Fruit fly (Drosophila melanogaster) whole organism, embryonic: Measurements from ENCODE around the gene Pss.

Experiments used
- CG10654 ChIP-seq: fragments of 200-800 bp; sonication (Bioruptor generic); optimal IDR thresholded peaks from 2 replicates; lab custom pipeline; 2016; ENCODE audit warnings: missing biosample characterization, missing genetic modification characterization
- CG11398 ChIP-seq: fragments of 200-800 bp; sonication (Bioruptor generic); optimal IDR thresholded peaks from 2 replicates; lab custom pipeline; 2016; ENCODE audit warnings: missing biosample characterization, missing genetic modification characterization
- CG11504 ChIP-seq: fragments of 200-800 bp; sonication (Bioruptor generic); optimal IDR thresholded peaks from 3 replicates; lab custom pipeline; 2019; ENCODE audit warnings: missing biosample characterization, mild to moderate bottlenecking, missing genetic modification characterization, moderate library complexity
- CG11560 ChIP-seq: fragments of 200-800 bp; sonication (Bioruptor generic); IDR thresholded peaks from 3 replicates; pipeline ENCODE4 v1.3.6; 2022; ENCODE audit warnings: missing biosample characterization, missing genetic modification characterization
- CG12659 ChIP-seq: fragments of 200-800 bp; sonication (Bioruptor generic); optimal IDR thresholded peaks from 3 replicates; lab custom pipeline; 2017; ENCODE audit warnings: mild to moderate bottlenecking, missing biosample characterization, missing genetic modification reagents, missing genetic modification characterization
- CG15514 ChIP-seq: fragments of 200-800 bp; sonication (Bioruptor generic); optimal IDR thresholded peaks from 3 replicates; lab custom pipeline; 2017; ENCODE audit warnings: missing biosample characterization, missing genetic modification characterization, mild to moderate bottlenecking, moderate library complexity, missing genetic modification reagents
- CG15601 ChIP-seq: fragments of 200-800 bp; sonication (Bioruptor generic); optimal IDR thresholded peaks from 3 replicates; lab custom pipeline; 2019; ENCODE audit warnings: missing biosample characterization, mild to moderate bottlenecking, missing genetic modification characterization, moderate library complexity
- CG18011 ChIP-seq: fragments of 200-800 bp; sonication (Bioruptor generic); optimal IDR thresholded peaks from 2 replicates; lab custom pipeline; 2017; ENCODE audit warnings: missing biosample characterization, missing genetic modification characterization, mild to moderate bottlenecking, moderate library complexity, missing genotype
- CG2202 ChIP-seq: fragments of 200-800 bp; sonication (Bioruptor generic); optimal IDR thresholded peaks from 2 replicates; lab custom pipeline; 2018; ENCODE audit warnings: missing biosample characterization, mild to moderate bottlenecking, missing genetic modification characterization
- CG2678 ChIP-seq: fragments of 200-800 bp; sonication (Bioruptor generic); optimal IDR thresholded peaks from 3 replicates; lab custom pipeline; 2019; ENCODE audit warnings: missing biosample characterization, mild to moderate bottlenecking, missing genetic modification characterization, moderate library complexity
- CG2889 ChIP-seq: fragments of 200-800 bp; sonication (Bioruptor generic); IDR thresholded peaks from 3 replicates; pipeline ENCODE4 v1.3.6; 2022; ENCODE audit warnings: missing biosample characterization, missing genetic modification characterization
- CG3163 ChIP-seq: fragments of 200-800 bp; sonication (Bioruptor generic); optimal IDR thresholded peaks from 3 replicates; lab custom pipeline; 2016; ENCODE audit warnings: missing biosample characterization, missing genetic modification characterization
- CG32532 ChIP-seq: fragments of 200-800 bp; sonication (Bioruptor generic); IDR thresholded peaks from 2 replicates; pipeline ENCODE4 v1.3.6; 2022; ENCODE audit warnings: missing biosample characterization, missing genetic modification characterization
- CG32767 ChIP-seq: fragments of 200-800 bp; sonication (Bioruptor generic); IDR thresholded peaks from 2 replicates; pipeline ENCODE4 v1.3.6; 2022; ENCODE audit warnings: missing biosample characterization, missing genetic modification characterization
- CG3838 ChIP-seq: fragments of 200-800 bp; sonication (Bioruptor generic); optimal IDR thresholded peaks from 3 replicates; lab custom pipeline; 2016; ENCODE audit warnings: missing biosample characterization, missing genetic modification characterization
- CG4707 ChIP-seq: fragments of 200-800 bp; sonication (Bioruptor generic); optimal IDR thresholded peaks from 2 replicates; lab custom pipeline; 2018; ENCODE audit warnings: missing biosample characterization, mild to moderate bottlenecking, missing genetic modification characterization, moderate library complexity
- CG8281 ChIP-seq: fragments of 200-800 bp; sonication (Bioruptor generic); optimal IDR thresholded peaks from 2 replicates; lab custom pipeline; 2018; ENCODE audit warnings: missing biosample characterization, mild to moderate bottlenecking, missing genetic modification characterization, moderate library complexity
- CG8359 ChIP-seq: fragments of 200-800 bp; sonication (Bioruptor generic); optimal IDR thresholded peaks from 2 replicates; lab custom pipeline; 2017; ENCODE audit warnings: missing biosample characterization, mild to moderate bottlenecking, missing genetic modification characterization, borderline replicate concordance
- CG8388 ChIP-seq: fragments of 200-800 bp; sonication (Bioruptor generic); optimal IDR thresholded peaks from 2 replicates; lab custom pipeline; 2019; ENCODE audit warnings: missing biosample characterization, mild to moderate bottlenecking, missing genetic modification characterization, moderate library complexity
- CG9609 ChIP-seq: fragments of 200-800 bp; sonication (Bioruptor generic); optimal IDR thresholded peaks from 3 replicates; lab custom pipeline; 2016; ENCODE audit warnings: missing biosample characterization, missing genetic modification characterization
- CTCF ChIP-seq: fragments of 200-800 bp; sonication (Bioruptor generic); optimal IDR thresholded peaks from 2 replicates; lab custom pipeline; 2017; ENCODE audit warnings: missing biosample characterization, mild to moderate bottlenecking, missing genetic modification characterization, moderate library complexity
- CrebB ChIP-seq: fragments of 200-800 bp; sonication (Bioruptor generic); optimal IDR thresholded peaks from 3 replicates; lab custom pipeline; 2018; ENCODE audit warnings: missing biosample characterization, mild to moderate bottlenecking, missing genetic modification characterization
- Dfd ChIP-seq, 2 experiments: fragments of >200 bp; optimal IDR thresholded peaks; 2 replicates each; lab custom pipeline; 2017; ENCODE audit warnings: missing biosample characterization in 2 of 2, missing genetic modification characterization in 2 of 2
- Drgx ChIP-seq: fragments of 200-800 bp; sonication (Bioruptor generic); IDR thresholded peaks from 2 replicates; pipeline ENCODE4 v1.3.6; 2022; ENCODE audit warnings: missing biosample characterization, missing genetic modification characterization
- H15 ChIP-seq: fragments of 200-800 bp; sonication (Bioruptor generic); IDR thresholded peaks from 3 replicates; pipeline ENCODE4 v1.3.6; 2022; ENCODE audit warnings: missing biosample characterization, missing genetic modification characterization
- HLH54F ChIP-seq: fragments of 200-800 bp; sonication (Bioruptor generic); optimal IDR thresholded peaks from 3 replicates; lab custom pipeline; 2016; ENCODE audit warnings: missing biosample characterization, missing genetic modification characterization
- Lpt ChIP-seq: fragments of >200 bp; optimal IDR thresholded peaks from 2 replicates; lab custom pipeline; 2018; ENCODE audit warnings: missing biosample characterization, missing genetic modification characterization
- MTF-1 ChIP-seq: fragments of 200-800 bp; sonication (Bioruptor generic); optimal IDR thresholded peaks from 2 replicates; lab custom pipeline; 2018; ENCODE audit warnings: missing biosample characterization, mild to moderate bottlenecking, missing genetic modification characterization, borderline replicate concordance
- Mes4 ChIP-seq: fragments of 200-800 bp; sonication (Bioruptor generic); optimal IDR thresholded peaks from 2 replicates; lab custom pipeline; 2016; ENCODE audit warnings: missing biosample characterization, missing genetic modification characterization
- Pdp1 ChIP-seq, 2 experiments: fragments of 200-800 bp; sonication (Bioruptor generic); optimal IDR thresholded peaks; 3 replicates each; lab custom pipeline; 2016; ENCODE audit warnings: missing biosample characterization in 2 of 2, missing genetic modification characterization in 2 of 2, mild to moderate bottlenecking in 1 of 2, moderate library complexity in 1 of 2
- Sin3A ChIP-seq: fragments of >200 bp; optimal IDR thresholded peaks from 2 replicates; lab custom pipeline; 2018
- Vsx1 ChIP-seq: fragments of 200-800 bp; sonication (Bioruptor generic); optimal IDR thresholded peaks from 2 replicates; lab custom pipeline; 2017; ENCODE audit warnings: missing biosample characterization, mild to moderate bottlenecking, missing genetic modification characterization, missing genetic modification reagents
- Xbp1 ChIP-seq: fragments of 200-800 bp; sonication (Bioruptor generic); optimal IDR thresholded peaks from 3 replicates; lab custom pipeline; 2016; ENCODE audit warnings: missing biosample characterization, mild to moderate bottlenecking, missing genetic modification characterization
- amos ChIP-seq: fragments of 200-800 bp; sonication (Bioruptor generic); IDR thresholded peaks from 2 replicates; pipeline ENCODE4 v1.3.6; 2022; ENCODE audit warnings: missing biosample characterization, missing genetic modification characterization; ENCODE audit not compliant: partially characterized antibody
- cad ChIP-seq: fragments of >200 bp; optimal IDR thresholded peaks from 2 replicates; lab custom pipeline; 2017; ENCODE audit warnings: missing biosample characterization, missing genetic modification characterization
- dati ChIP-seq: fragments of 200-800 bp; sonication (Bioruptor generic); IDR thresholded peaks from 2 replicates; pipeline ENCODE4 v1.3.6; 2022; ENCODE audit warnings: missing biosample characterization, missing genetic modification characterization
- exex ChIP-seq: fragments of 200-800 bp; sonication (Bioruptor generic); optimal IDR thresholded peaks from 4 replicates; lab custom pipeline; 2018; ENCODE audit warnings: missing biosample characterization, mild to moderate bottlenecking, missing genetic modification characterization, moderate library complexity
- gcm2 ChIP-seq: fragments of 200-800 bp; sonication (Bioruptor generic); optimal IDR thresholded peaks from 2 replicates; lab custom pipeline; 2016; ENCODE audit warnings: missing biosample characterization, missing genetic modification characterization
- gem ChIP-seq: fragments of 200-800 bp; sonication (Bioruptor generic); optimal IDR thresholded peaks from 2 replicates; lab custom pipeline; 2019; ENCODE audit warnings: missing biosample characterization, mild to moderate bottlenecking, missing genetic modification characterization, moderate library complexity
- gfzf ChIP-seq: fragments of 200-800 bp; sonication (Bioruptor generic); optimal IDR thresholded peaks from 2 replicates; lab custom pipeline; 2016; ENCODE audit warnings: missing biosample characterization, mild to moderate bottlenecking, missing genetic modification characterization, moderate library complexity
- grau ChIP-seq: fragments of 200-800 bp; optimal IDR thresholded peaks from 3 replicates; lab custom pipeline; 2019; ENCODE audit warnings: missing biosample characterization, mild to moderate bottlenecking, missing genetic modification characterization, moderate library complexity
- grn ChIP-seq: fragments of 200-800 bp; sonication (Bioruptor generic); optimal IDR thresholded peaks from 3 replicates; lab custom pipeline; 2017; ENCODE audit warnings: missing biosample characterization, missing genetic modification characterization
- gt ChIP-seq: fragments of 200-800 bp; sonication (Bioruptor generic); IDR thresholded peaks from 2 replicates; pipeline ENCODE4 v1.3.6; 2022; ENCODE audit warnings: missing biosample characterization, missing genetic modification characterization
- ind ChIP-seq: fragments of 200-800 bp; sonication (Bioruptor generic); optimal IDR thresholded peaks from 3 replicates; lab custom pipeline; 2016; ENCODE audit warnings: missing biosample characterization, missing genetic modification characterization
- kay ChIP-seq: fragments of 200-800 bp; sonication (Bioruptor generic); optimal IDR thresholded peaks from 2 replicates; lab custom pipeline; 2016; ENCODE audit warnings: missing biosample characterization, missing genetic modification characterization
- mirr ChIP-seq: fragments of 200-800 bp; sonication (Bioruptor generic); optimal IDR thresholded peaks from 3 replicates; lab custom pipeline; 2018; ENCODE audit warnings: missing biosample characterization, mild to moderate bottlenecking, missing genetic modification characterization
- pan ChIP-seq, 4 experiments: fragments of >200 bp in 3 of 4; fragments of 200-800 bp in 1 of 4; sonication (Bioruptor generic) in 1 of 4; optimal IDR thresholded peaks in 3 of 4; IDR thresholded peaks in 1 of 4; 2 replicates each; pipeline versions ENCODE4 v1.3.6 to Lab custom; 2017 to 2022; ENCODE audit warnings: missing biosample characterization in 2 of 4, missing genetic modification characterization in 2 of 4, mixed read lengths in 1 of 4
- psq ChIP-seq: fragments of 200-800 bp; sonication (Bioruptor generic); optimal IDR thresholded peaks from 2 replicates; lab custom pipeline; 2017; ENCODE audit warnings: missing biosample characterization, missing genetic modification characterization
- repo ChIP-seq: fragments of 200-800 bp; sonication (Bioruptor generic); optimal IDR thresholded peaks from 2 replicates; lab custom pipeline; 2016; ENCODE audit warnings: missing biosample characterization, missing genetic modification characterization
- seq ChIP-seq: fragments of 200-800 bp; sonication (Bioruptor generic); IDR thresholded peaks from 2 replicates; pipeline ENCODE4 v1.3.6; 2022; ENCODE audit warnings: missing biosample characterization, missing genetic modification characterization
- slp2 ChIP-seq: fragments of 200-800 bp; sonication (Bioruptor generic); optimal IDR thresholded peaks from 2 replicates; lab custom pipeline; 2016; ENCODE audit warnings: missing biosample characterization, missing genetic modification characterization
- sug ChIP-seq: fragments of 200-800 bp; optimal IDR thresholded peaks from 2 replicates; lab custom pipeline; 2019; ENCODE audit warnings: missing biosample characterization, mild to moderate bottlenecking, missing genetic modification characterization, moderate library complexity

Gene Pss

DNA sequence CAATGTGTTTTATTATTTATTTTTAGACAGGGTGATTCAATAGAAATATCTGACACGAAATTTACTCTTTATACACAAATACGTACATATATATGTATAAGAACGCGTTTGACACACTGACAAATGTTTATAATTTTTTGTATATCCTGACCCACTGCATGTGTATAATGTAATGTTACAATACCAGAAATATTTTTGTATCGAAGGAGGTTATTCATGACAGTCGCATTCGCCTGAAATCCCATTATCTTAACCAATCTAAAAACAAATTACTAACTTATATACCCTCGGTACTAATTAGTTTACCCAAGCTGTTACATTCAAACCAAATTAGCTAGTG lies 31.7 kb downstream of the Pss start (continued):
- TF ChIP-seq CG8359 (no peak), sug (tag; lab: Kevin White, UChicago) (no peak), cad (GFP tag; lab: Kevin White, UChicago) (no peak), CG2202 (tag; lab: Kevin White, UChicago) (no peak), CG2678 (tag; lab: Kevin White, UChicago) (peak; percentile 63), Drgx (GFP tag; lab: Robert Waterston, UW) (no peak), CG8281 (tag; lab: Kevin White, UChicago) (no peak), dati (GFP tag; lab: Robert Waterston, UW) (no peak), CG11504 (tag; lab: Kevin White, UChicago) (peak; percentile 41), grn (GFP tag; lab: Kevin White, UChicago) (no peak), slp2 (GFP tag; lab: Kevin White, UChicago) (no peak), CG3163 (GFP tag; lab: Kevin White, UChicago) (no peak), repo (GFP tag; lab: Kevin White, UChicago) (no peak), CG18011 (GFP tag; lab: Kevin White, UChicago) (no peak), CTCF (GFP tag; lab: Kevin White, UChicago) (no peak), amos (GFP tag; lab: Robert Waterston, UW) (no peak), CG32532 (GFP tag; lab: Robert Waterston, UW) (no peak; the same call in 1 of the 2 replicates), psq (GFP tag; lab: Kevin White, UChicago) (no peak), CG10654 (no peak), Lpt (no peak), CrebB (tag; lab: Kevin White, UChicago) (no peak), Sin3A (lab: Kevin White, UChicago) (no peak), HLH54F (no peak), CG15601 (tag; lab: Kevin White, UChicago) (no peak), ind (GFP tag; lab: Kevin White, UChicago) (no peak), CG8388 (GFP tag; lab: Kevin White, UChicago) (no peak), MTF-1 (GFP tag; lab: Kevin White, UChicago) (no peak), gcm2 (GFP tag; lab: Kevin White, UChicago) (no peak), CG4707 (GFP tag; lab: Kevin White, UChicago) (no peak), seq (GFP tag; lab: Robert Waterston, UW) (no peak), pan (optimal IDR thresholded peaks at IDR 0.05; lab: Kevin White, UChicago) (no peak), pan (GFP tag; optimal IDR thresholded peaks at IDR 0.05 in 1 of 2, IDR thresholded peaks at IDR 0.05 in 1 of 2) (no peak), kay (GFP tag; lab: Kevin White, UChicago) (no peak), mirr (no peak), CG32767 (GFP tag; lab: Robert Waterston, UW) (no peak), CG12659 (GFP tag; lab: Kevin White, UChicago) (no peak), Vsx1 (no peak), CG15514 (GFP tag; lab: Kevin White, UChicago) (no peak), Dfd (GFP tag; optimal IDR thresholded peaks at IDR 0.05; lab: Kevin White, UChicago) (no peak), Xbp1 (GFP tag; lab: Kevin White, UChicago) (peak; percentile 9), gem (tag; lab: Kevin White, UChicago) (peak; percentile 65), CG11398 (GFP tag; lab: Kevin White, UChicago) (no peak), Mes4 (GFP tag; lab: Kevin White, UChicago) (no peak), gfzf (GFP tag; lab: Kevin White, UChicago) (no peak), CG3838 (GFP tag; lab: Kevin White, UChicago) (no peak), CG2889 (GFP tag; lab: Robert Waterston, UW) (no peak), CG11560 (no peak), grau (tag; lab: Kevin White, UChicago) (peak; percentile 54), Pdp1 (GFP tag; optimal IDR thresholded peaks at IDR 0.05; lab: Kevin White, UChicago) (peak in 1 of 2 experiments; percentile 2), CG9609 (GFP tag; lab: Kevin White, UChicago) (no peak), gt (GFP tag; lab: Robert Waterston, UW) (no peak), H15 (GFP tag; lab: Robert Waterston, UW) (no peak), exex (tag; lab: Kevin White, UChicago) (no peak)
